Worm (Caenorhabditis elegans) whole organism, L1 larva: Measurements from ENCODE around the gene znf-598.
A peak's percentile ranks its signal among the peaks of the same experiment; 100 is the strongest.

ENCODE experiments used
- C04F5.9 ChIP-seq: sonication (generic microtip); optimal IDR thresholded peaks from 2 replicates; lab custom pipeline; 2016; ENCODE audit warnings: missing genetic modification characterization, missing compliant biosample characterization
- F16B12.6 ChIP-seq: fragments of 150-350 bp; optimal IDR thresholded peaks from 2 replicates; lab custom pipeline; 2014; ENCODE audit warnings: missing biosample characterization, missing genetic modification characterization
- Y116A8C.19 ChIP-seq: sonication (generic microtip); optimal IDR thresholded peaks from 2 replicates; lab custom pipeline; 2016; ENCODE audit warnings: missing compliant biosample characterization, missing genetic modification characterization, borderline replicate concordance
- aly-2 ChIP-seq: fragments of 150-350 bp; optimal IDR thresholded peaks from 2 replicates; lab custom pipeline; 2014; ENCODE audit warnings: missing biosample characterization, missing genetic modification characterization
- ama-1 ChIP-seq: fragments of 150-350 bp; optimal IDR thresholded peaks from 2 replicates; lab custom pipeline; 2014
- blmp-1 ChIP-seq: fragments of 150-350 bp; optimal IDR thresholded peaks from 2 replicates; lab custom pipeline; 2014; ENCODE audit warnings: missing biosample characterization, missing genetic modification characterization
- ceh-63 ChIP-seq: fragments of 200-800 bp; sonication (Bioruptor generic); optimal IDR thresholded peaks from 2 replicates; lab custom pipeline; 2018; ENCODE audit warnings: mild to moderate bottlenecking, missing genetic modification characterization, missing compliant biosample characterization
- ceh-82 ChIP-seq, 3 experiments: fragments of 150-350 bp in 1 of 3; sonication (generic microtip) in 2 of 3; optimal IDR thresholded peaks; 2 replicates each; lab custom pipeline; 2014 to 2017; ENCODE audit warnings: missing biosample characterization in 3 of 3, missing genetic modification characterization in 3 of 3
- ceh-90 ChIP-seq: sonication (generic microtip); optimal IDR thresholded peaks from 2 replicates; lab custom pipeline; 2016; ENCODE audit warnings: missing genetic modification characterization, missing compliant biosample characterization
- ces-1 ChIP-seq: fragments of 150-350 bp; optimal IDR thresholded peaks from 2 replicates; lab custom pipeline; 2014; ENCODE audit warnings: missing biosample characterization, missing genetic modification reagents, missing genetic modification characterization
- dpl-1 ChIP-seq, 3 experiments: fragments of 150-350 bp in 2 of 3; sonication (generic microtip) in 1 of 3; optimal IDR thresholded peaks; 2 replicates each; lab custom pipeline; 2014 to 2017; ENCODE audit warnings: missing biosample characterization in 3 of 3, missing genetic modification characterization in 3 of 3, missing genetic modification reagents in 3 of 3
- dsc-1 ChIP-seq: sonication (generic microtip); optimal IDR thresholded peaks from 2 replicates; lab custom pipeline; 2016; ENCODE audit warnings: mild to moderate bottlenecking, missing genetic modification characterization, missing compliant biosample characterization
- efl-1 ChIP-seq, 4 experiments: fragments of 150-350 bp; optimal IDR thresholded peaks in 3 of 4; peaks in 1 of 4; 1 replicate in 1 of 4; 2 replicates in 3 of 4; lab custom pipeline; 2014; ENCODE audit warnings: missing biosample characterization in 2 of 4, missing genetic modification characterization in 2 of 4, missing genetic modification reagents in 2 of 4
- egl-27 ChIP-seq, 2 experiments: fragments of 150-350 bp in 1 of 2; sonication (generic microtip); optimal IDR thresholded peaks; 3 replicates each; lab custom pipeline; 2017 to 2018; ENCODE audit warnings: missing biosample characterization in 2 of 2, missing genetic modification characterization in 2 of 2, missing genetic modification reagents in 2 of 2
- elt-2 ChIP-seq: sonication (generic microtip); optimal IDR thresholded peaks from 2 replicates; lab custom pipeline; 2016; ENCODE audit warnings: missing genetic modification characterization, mild to moderate bottlenecking, inconsistent platforms, missing compliant biosample characterization, missing genetic modification reagents
- ets-5 ChIP-seq: fragments of 200-800 bp; sonication (Bioruptor generic); IDR thresholded peaks from 2 replicates; pipeline ENCODE4 v1.3.6; 2022; ENCODE audit warnings: missing genetic modification characterization, missing compliant biosample characterization
- fkh-10 ChIP-seq: sonication (generic microtip); optimal IDR thresholded peaks from 2 replicates; lab custom pipeline; 2017; ENCODE audit warnings: missing biosample characterization, missing genetic modification reagents, missing genetic modification characterization
- fkh-8 ChIP-seq: sonication (generic microtip); optimal IDR thresholded peaks from 2 replicates; lab custom pipeline; 2016; ENCODE audit warnings: mild to moderate bottlenecking, missing genetic modification characterization, missing compliant biosample characterization
- fos-1 ChIP-seq: fragments of 150-350 bp; optimal IDR thresholded peaks from 2 replicates; lab custom pipeline; 2014; ENCODE audit warnings: missing biosample characterization, missing genetic modification characterization
- grh-1 ChIP-seq: fragments of 200-800 bp; sonication (Bioruptor generic); IDR thresholded peaks from 2 replicates; pipeline ENCODE4 v1.3.6; 2022; ENCODE audit warnings: missing genetic modification reagents, missing genetic modification characterization, missing compliant biosample characterization
- hlh-17 ChIP-seq: fragments of 200-800 bp; sonication (Bioruptor generic); optimal IDR thresholded peaks from 2 replicates; lab custom pipeline; 2018; ENCODE audit warnings: missing genetic modification characterization, mild to moderate bottlenecking, missing compliant biosample characterization, moderate library complexity, borderline replicate concordance
- hlh-4 ChIP-seq: sonication (generic microtip); optimal IDR thresholded peaks from 2 replicates; lab custom pipeline; 2016; ENCODE audit warnings: mild to moderate bottlenecking, missing genetic modification characterization, missing compliant biosample characterization
- isw-1 ChIP-seq: fragments of 200-800 bp; sonication (Bioruptor generic); IDR thresholded peaks from 2 replicates; pipeline ENCODE4 v1.3.6; 2022; ENCODE audit warnings: missing genetic modification characterization, missing compliant biosample characterization
- jun-1 ChIP-seq: fragments of 150-350 bp; optimal IDR thresholded peaks from 2 replicates; lab custom pipeline; 2014; ENCODE audit warnings: missing biosample characterization, missing genetic modification reagents, missing genetic modification characterization
- lin-14 ChIP-seq: fragments of 200-800 bp; sonication (Bioruptor generic); optimal IDR thresholded peaks from 2 replicates; lab custom pipeline; 2018; ENCODE audit warnings: mild to moderate bottlenecking, missing genetic modification characterization, moderate library complexity, missing compliant biosample characterization
- lin-35 ChIP-seq, 2 experiments: fragments of 150-350 bp; optimal IDR thresholded peaks; 2 replicates each; lab custom pipeline; 2014; ENCODE audit warnings: missing biosample characterization in 2 of 2, missing genetic modification characterization in 2 of 2, missing genetic modification reagents in 2 of 2
- lsy-2 ChIP-seq, 2 experiments: fragments of 150-350 bp; optimal IDR thresholded peaks; 2 replicates each; lab custom pipeline; 2014; ENCODE audit warnings: missing biosample characterization in 2 of 2, missing genetic modification characterization in 2 of 2
- mab-9 ChIP-seq: fragments of 200-800 bp; sonication (Bioruptor generic); IDR thresholded peaks from 2 replicates; pipeline ENCODE4 v1.3.6; 2022; ENCODE audit warnings: missing genetic modification reagents, missing genetic modification characterization, missing compliant biosample characterization
- mdl-1 ChIP-seq, 2 experiments: fragments of 150-350 bp; optimal IDR thresholded peaks; 2 replicates each; lab custom pipeline; 2014 to 2017; ENCODE audit warnings: missing biosample characterization in 2 of 2, missing genetic modification characterization in 2 of 2, inconsistent platforms in 1 of 2
- mef-2 ChIP-seq: fragments of 150-350 bp; optimal IDR thresholded peaks from 2 replicates; lab custom pipeline; 2014; ENCODE audit warnings: missing biosample characterization, missing genetic modification characterization
- mep-1 ChIP-seq: fragments of 150-350 bp; optimal IDR thresholded peaks from 2 replicates; lab custom pipeline; 2014; ENCODE audit warnings: missing biosample characterization, missing genetic modification characterization
- nhr-19 ChIP-seq: fragments of 200-800 bp; sonication (Bioruptor generic); conservative IDR thresholded peaks from 2 replicates; pipeline ENCODE4 v1.3.6; 2022; ENCODE audit warnings: missing genetic modification characterization, missing compliant biosample characterization
- nhr-237 ChIP-seq: fragments of 150-350 bp; optimal IDR thresholded peaks from 2 replicates; lab custom pipeline; 2014; ENCODE audit warnings: missing biosample characterization, missing genetic modification characterization
- nhr-28 ChIP-seq: fragments of 150-350 bp; optimal IDR thresholded peaks from 2 replicates; lab custom pipeline; 2014; ENCODE audit warnings: missing biosample characterization, missing genetic modification characterization
- nhr-47 ChIP-seq: sonication (generic microtip); optimal IDR thresholded peaks from 2 replicates; lab custom pipeline; 2016; ENCODE audit warnings: mild to moderate bottlenecking, missing genetic modification characterization, moderate library complexity, missing compliant biosample characterization
- nhr-71 ChIP-seq: sonication (generic microtip); optimal IDR thresholded peaks from 2 replicates; lab custom pipeline; 2016; ENCODE audit warnings: mild to moderate bottlenecking, missing genetic modification characterization, moderate library complexity, missing compliant biosample characterization
- nhr-77 ChIP-seq: fragments of 150-350 bp; optimal IDR thresholded peaks from 2 replicates; lab custom pipeline; 2014; ENCODE audit warnings: missing biosample characterization, missing genetic modification characterization
- nhr-90 ChIP-seq: sonication (generic microtip); optimal IDR thresholded peaks from 2 replicates; lab custom pipeline; 2016; ENCODE audit warnings: mild to moderate bottlenecking, missing genetic modification characterization, missing compliant biosample characterization; ENCODE audit not compliant: poor library complexity
- pag-3 ChIP-seq: sonication (generic microtip); optimal IDR thresholded peaks from 2 replicates; lab custom pipeline; 2017; ENCODE audit warnings: missing genetic modification characterization, mild to moderate bottlenecking, missing compliant biosample characterization, antibody characterized with exemption, borderline replicate concordance; ENCODE audit not compliant: insufficient read depth
- pax-3 ChIP-seq: fragments of 200-800 bp; sonication (Bioruptor generic); optimal IDR thresholded peaks from 2 replicates; lab custom pipeline; 2018; ENCODE audit warnings: mild to moderate bottlenecking, missing genetic modification characterization, moderate library complexity, missing compliant biosample characterization
- pqm-1 ChIP-seq: sonication (generic microtip); optimal IDR thresholded peaks from 3 replicates; lab custom pipeline; 2017; ENCODE audit warnings: missing biosample characterization, missing genetic modification characterization
- rnt-1 ChIP-seq: sonication (generic microtip); optimal IDR thresholded peaks from 2 replicates; lab custom pipeline; 2016; ENCODE audit warnings: mild to moderate bottlenecking, missing genetic modification characterization, moderate library complexity, missing compliant biosample characterization
- skn-1 ChIP-seq: fragments of 150-350 bp; optimal IDR thresholded peaks from 2 replicates; lab custom pipeline; 2014; ENCODE audit warnings: missing biosample characterization, missing genetic modification characterization
- snpc-4 ChIP-seq: fragments of 150-350 bp; optimal IDR thresholded peaks from 2 replicates; lab custom pipeline; 2014; ENCODE audit warnings: missing biosample characterization, missing genetic modification characterization
- swsn-7 ChIP-seq: sonication (generic microtip); optimal IDR thresholded peaks from 2 replicates; lab custom pipeline; 2016; ENCODE audit warnings: missing genetic modification characterization, missing compliant biosample characterization
- tbx-2 ChIP-seq: sonication (generic microtip); optimal IDR thresholded peaks from 2 replicates; lab custom pipeline; 2016; ENCODE audit warnings: missing genetic modification characterization, missing compliant biosample characterization
- unc-62 ChIP-seq: fragments of 150-350 bp; optimal IDR thresholded peaks from 2 replicates; lab custom pipeline; 2014; ENCODE audit warnings: missing biosample characterization, missing genetic modification reagents, missing genetic modification characterization
- unc-86 ChIP-seq: sonication (generic microtip); optimal IDR thresholded peaks from 2 replicates; lab custom pipeline; 2016; ENCODE audit warnings: missing genetic modification characterization, missing compliant biosample characterization
- zag-1 ChIP-seq: fragments of 150-350 bp; optimal IDR thresholded peaks from 2 replicates; lab custom pipeline; 2014; ENCODE audit warnings: missing biosample characterization, missing genetic modification characterization
- zip-4 ChIP-seq: fragments of 200-800 bp; sonication (Bioruptor generic); optimal IDR thresholded peaks from 2 replicates; lab custom pipeline; 2018; ENCODE audit warnings: mild to moderate bottlenecking, missing genetic modification characterization, moderate library complexity, missing compliant biosample characterization
- ztf-11 ChIP-seq, 2 experiments: sonication (generic microtip); optimal IDR thresholded peaks; 2 replicates each; lab custom pipeline; 2016 to 2017; ENCODE audit warnings: missing genetic modification characterization in 2 of 2, missing biosample characterization in 1 of 2, missing compliant biosample characterization in 1 of 2

znf-598 gene

ce11 chrII:7022370-7023001 lies 3.1 kb upstream of the znf-598 start, which contains the start of the genes lst-6 and lst-5 (continued):
- TF ChIP-seq pag-3 (tag; lab: Kevin White, UChicago) (no peak), jun-1 (tag; lab: Kevin White, UChicago) (peak; percentile 40), blmp-1 (tag; lab: Kevin White, UChicago) (peak; percentile 14), pax-3 (no peak), pqm-1 (no peak), nhr-77 (tag; lab: Kevin White, UChicago) (peak; percentile 39), hlh-4 (tag; lab: Kevin White, UChicago) (no peak), tbx-2 (tag; lab: Kevin White, UChicago) (peak; percentile 68), ets-5 (GFP tag; lab: Robert Waterston, UW) (no peak), unc-62 (GFP tag; lab: Kevin White, UChicago) (no peak), hlh-17 (GFP tag; lab: Kevin White, UChicago) (no peak), efl-1 (optimal IDR thresholded peaks at IDR 0.05; lab: Kevin White, UChicago) (peak; percentile 61 to 73), efl-1 (GFP tag; optimal IDR thresholded peaks at IDR 0.05 in 1 of 2; lab: Kevin White, UChicago) (peak; percentile 67 to 97), zag-1 (tag; lab: Kevin White, UChicago) (no peak), aly-2 (tag; lab: Kevin White, UChicago) (no peak), nhr-47 (tag; lab: Kevin White, UChicago) (peak; percentile 80), grh-1 (GFP tag; lab: Robert Waterston, UW) (no peak), snpc-4 (tag; lab: Kevin White, UChicago) (peak; percentile 56), mdl-1 (tag; optimal IDR thresholded peaks at IDR 0.05; lab: Kevin White, UChicago) (peak in 1 of 2 experiments; percentile 42), lin-35 (GFP tag; optimal IDR thresholded peaks at IDR 0.05; lab: Kevin White, UChicago) (peak; percentile 63 to 82), egl-27 (tag; optimal IDR thresholded peaks at IDR 0.05; lab: Kevin White, UChicago) (no peak), ceh-82 (tag; optimal IDR thresholded peaks at IDR 0.05; lab: Kevin White, UChicago) (peak; percentile 54 to 58 (median 56)), nhr-28 (tag; lab: Kevin White, UChicago) (no peak), lsy-2 (tag; optimal IDR thresholded peaks at IDR 0.05; lab: Kevin White, UChicago) (peak; percentile 80 to 85), mep-1 (tag; lab: Kevin White, UChicago) (peak; percentile 60), elt-2 (tag; lab: Kevin White, UChicago) (peak; percentile 75), fkh-10 (GFP tag; lab: Kevin White, UChicago) (peak; percentile 47), nhr-71 (tag; lab: Kevin White, UChicago) (peak; percentile 84), C04F5.9 (tag; lab: Kevin White, UChicago) (peak; percentile 53), skn-1 (peak; percentile 50), mef-2 (tag; lab: Kevin White, UChicago) (no peak), ceh-90 (tag; lab: Kevin White, UChicago) (no peak), ztf-11 (tag; optimal IDR thresholded peaks at IDR 0.05; lab: Kevin White, UChicago) (no peak), ama-1 (lab: Kevin White, UChicago) (no peak), swsn-7 (peak; percentile 74), nhr-237 (tag; lab: Kevin White, UChicago) (no peak), lin-14 (GFP tag; lab: Kevin White, UChicago) (peak; percentile 86), F16B12.6 (tag; lab: Kevin White, UChicago) (peak; percentile 58), dpl-1 (GFP tag; optimal IDR thresholded peaks at IDR 0.05; lab: Kevin White, UChicago) (peak; percentile 34 to 77 (median 73)), zip-4 (GFP tag; lab: Kevin White, UChicago) (no peak), nhr-90 (peak; percentile 10), unc-86 (tag; lab: Kevin White, UChicago) (peak; percentile 58), dsc-1 (peak; percentile 70), isw-1 (GFP tag; lab: Robert Waterston, UW) (peak; percentile 58), fos-1 (tag; lab: Kevin White, UChicago) (no peak), mab-9 (GFP tag; lab: Robert Waterston, UW) (no peak), fkh-8 (peak; percentile 74), nhr-19 (GFP tag; lab: Robert Waterston, UW) (peak; percentile 65), Y116A8C.19 (tag; lab: Kevin White, UChicago) (no peak), ces-1 (no peak), ceh-63 (GFP tag; lab: Kevin White, UChicago) (no peak), rnt-1 (tag; lab: Kevin White, UChicago) (peak; percentile 60)
